Worm (Caenorhabditis elegans) whole organism, young adult: Measurements from ENCODE around the gene srlf-30.

ENCODE experiments used
- F23B12.7 ChIP-seq: sonication (generic microtip); optimal IDR thresholded peaks from 2 replicates; lab custom pipeline; 2017; ENCODE audit warnings: missing genetic modification characterization, mild to moderate bottlenecking, missing compliant biosample characterization, antibody characterized with exemption, moderate library complexity; ENCODE audit not compliant: insufficient read depth
- F37B4.10 ChIP-seq: fragments of 200-800 bp; sonication (Bioruptor generic); IDR thresholded peaks from 2 replicates; pipeline ENCODE4 v1.3.6; 2022; ENCODE audit warnings: missing genetic modification characterization, missing compliant biosample characterization
- F39B2.1 ChIP-seq: fragments of 200-800 bp; sonication (Bioruptor generic); IDR thresholded peaks from 2 replicates; pipeline ENCODE4 v1.3.6; 2022; ENCODE audit warnings: missing genetic modification reagents, missing genetic modification characterization, missing compliant biosample characterization
- F52B5.7 ChIP-seq: sonication (generic microtip); optimal IDR thresholded peaks from 2 replicates; lab custom pipeline; 2016; ENCODE audit warnings: mild to moderate bottlenecking, missing genetic modification characterization, missing compliant biosample characterization
- F57A8.1 ChIP-seq: fragments of 200-800 bp; sonication (Bioruptor generic); optimal IDR thresholded peaks from 2 replicates; lab custom pipeline; 2018; ENCODE audit warnings: mild to moderate bottlenecking, missing genetic modification characterization, moderate library complexity, missing compliant biosample characterization
- F57C9.4 ChIP-seq: sonication (generic microtip); optimal IDR thresholded peaks from 2 replicates; lab custom pipeline; 2017; ENCODE audit warnings: mild to moderate bottlenecking, missing genetic modification characterization, missing compliant biosample characterization
- T07F8.4 ChIP-seq: sonication (generic microtip); optimal IDR thresholded peaks from 2 replicates; lab custom pipeline; 2016; ENCODE audit warnings: mild to moderate bottlenecking, missing genetic modification characterization, moderate library complexity, missing compliant biosample characterization
- T26A5.8 ChIP-seq: sonication (generic microtip); optimal IDR thresholded peaks from 2 replicates; lab custom pipeline; 2016; ENCODE audit warnings: missing genetic modification characterization, missing compliant biosample characterization
- Y53G8AR.9 ChIP-seq: fragments of 200-800 bp; sonication (Bioruptor generic); conservative IDR thresholded peaks from 2 replicates; pipeline ENCODE4 v1.3.6; 2022; ENCODE audit warnings: missing genetic modification reagents, missing genetic modification characterization, missing compliant biosample characterization
- Y56A3A.18 ChIP-seq: fragments of 200-800 bp; sonication (Bioruptor generic); IDR thresholded peaks from 2 replicates; pipeline ENCODE4 v1.3.6; 2022; ENCODE audit warnings: missing genetic modification reagents, missing genetic modification characterization, missing compliant biosample characterization
- Y67H2A.10 ChIP-seq: fragments of 200-800 bp; sonication (Bioruptor generic); conservative IDR thresholded peaks from 2 replicates; pipeline ENCODE4 v1.3.6; 2022; ENCODE audit warnings: missing genetic modification reagents, missing genetic modification characterization, missing compliant biosample characterization
- Y95B8A.8 ChIP-seq: fragments of 200-800 bp; sonication (Bioruptor generic); IDR thresholded peaks from 2 replicates; pipeline ENCODE4 v1.3.6; 2022; ENCODE audit warnings: missing genetic modification reagents, missing genetic modification characterization, missing compliant biosample characterization
- atf-7 ChIP-seq: sonication (generic microtip); optimal IDR thresholded peaks from 2 replicates; lab custom pipeline; 2017; ENCODE audit warnings: mild to moderate bottlenecking, missing genetic modification characterization, missing compliant biosample characterization
- attf-3 ChIP-seq: fragments of 200-800 bp; sonication (Bioruptor generic); conservative IDR thresholded peaks from 2 replicates; pipeline ENCODE4 v1.3.6; 2022; ENCODE audit warnings: missing genetic modification reagents, missing genetic modification characterization, missing compliant biosample characterization
- attf-6 ChIP-seq: fragments of 200-800 bp; sonication (Bioruptor generic); IDR thresholded peaks from 2 replicates; pipeline ENCODE4 v1.3.6; 2022; ENCODE audit warnings: missing genetic modification reagents, missing genetic modification characterization, missing compliant biosample characterization
- ccch-3 ChIP-seq: fragments of 200-800 bp; sonication (Bioruptor generic); optimal IDR thresholded peaks from 2 replicates; lab custom pipeline; 2018; ENCODE audit warnings: mild to moderate bottlenecking, missing genetic modification characterization, missing compliant biosample characterization
- ceh-91 ChIP-seq: fragments of 200-800 bp; sonication (Bioruptor generic); IDR thresholded peaks from 2 replicates; pipeline ENCODE4 v1.3.6; 2022; ENCODE audit warnings: missing genetic modification reagents, missing genetic modification characterization, missing compliant biosample characterization
- chd-7 ChIP-seq: sonication (generic microtip); optimal IDR thresholded peaks from 2 replicates; lab custom pipeline; 2016; ENCODE audit warnings: mild to moderate bottlenecking, missing genetic modification characterization, moderate library complexity, missing compliant biosample characterization
- egl-44 ChIP-seq: fragments of 200-800 bp; sonication (Bioruptor generic); IDR thresholded peaks from 2 replicates; pipeline ENCODE4 v1.3.6; 2022; ENCODE audit warnings: missing genetic modification reagents, missing genetic modification characterization, missing compliant biosample characterization
- gei-17 ChIP-seq: fragments of 200-800 bp; sonication (Bioruptor generic); optimal IDR thresholded peaks from 2 replicates; lab custom pipeline; 2018; ENCODE audit warnings: mild to moderate bottlenecking, missing genetic modification characterization, missing compliant biosample characterization
- him-1 ChIP-seq: sonication (generic microtip); optimal IDR thresholded peaks from 2 replicates; lab custom pipeline; 2016; ENCODE audit warnings: missing genotype, missing genetic modification reagents, missing genetic modification characterization, missing compliant biosample characterization
- hmg-20 ChIP-seq: fragments of 200-800 bp; sonication (Bioruptor generic); IDR thresholded peaks from 2 replicates; pipeline ENCODE4 v1.3.6; 2022; ENCODE audit warnings: missing genetic modification reagents, missing genetic modification characterization, missing compliant biosample characterization
- let-607 ChIP-seq, 2 experiments: fragments of 200-800 bp in 1 of 2; sonication (Bioruptor generic) in 1 of 2; sonication (generic microtip) in 1 of 2; optimal IDR thresholded peaks; 2 replicates each; lab custom pipeline; 2016 to 2018; ENCODE audit warnings: mild to moderate bottlenecking in 2 of 2, missing compliant biosample characterization in 2 of 2, missing genetic modification characterization in 2 of 2, moderate library complexity in 2 of 2, missing genotype in 1 of 2
- lin-35 ChIP-seq, 3 experiments: fragments of 150-350 bp in 2 of 3; sonication (generic microtip) in 1 of 3; optimal IDR thresholded peaks; 2 replicates each; lab custom pipeline; 2014 to 2018; ENCODE audit warnings: missing biosample characterization in 3 of 3, missing genetic modification characterization in 3 of 3, missing genetic modification reagents in 3 of 3
- madf-8 ChIP-seq: fragments of 200-800 bp; sonication (Bioruptor generic); conservative IDR thresholded peaks from 2 replicates; pipeline ENCODE4 v1.3.6; 2022; ENCODE audit warnings: missing genetic modification reagents, missing genetic modification characterization, missing compliant biosample characterization
- mcd-1 ChIP-seq: fragments of 200-800 bp; sonication (Bioruptor generic); IDR thresholded peaks from 2 replicates; pipeline ENCODE4 v1.3.6; 2022; ENCODE audit warnings: missing genetic modification reagents, missing genetic modification characterization, missing compliant biosample characterization
- mel-28 ChIP-seq: sonication (generic microtip); optimal IDR thresholded peaks from 2 replicates; lab custom pipeline; 2016; ENCODE audit warnings: borderline replicate concordance, mild to moderate bottlenecking, missing genetic modification characterization, missing compliant biosample characterization
- mes-4 ChIP-seq: sonication (generic microtip); optimal IDR thresholded peaks from 2 replicates; lab custom pipeline; 2016; ENCODE audit warnings: missing genotype, missing genetic modification characterization, missing compliant biosample characterization
- nhr-80 ChIP-seq: sonication (generic microtip); optimal IDR thresholded peaks from 2 replicates; lab custom pipeline; 2016; ENCODE audit warnings: missing genetic modification characterization, missing compliant biosample characterization
- repo-1 ChIP-seq: sonication (generic microtip); optimal IDR thresholded peaks from 2 replicates; lab custom pipeline; 2017; ENCODE audit warnings: mild to moderate bottlenecking, missing genetic modification characterization, missing compliant biosample characterization
- tbx-9 ChIP-seq: sonication (generic microtip); optimal IDR thresholded peaks from 2 replicates; lab custom pipeline; 2016; ENCODE audit warnings: borderline replicate concordance, missing genetic modification characterization, inconsistent platforms, missing compliant biosample characterization
- unc-130 ChIP-seq: sonication (generic microtip); optimal IDR thresholded peaks from 2 replicates; lab custom pipeline; 2016; ENCODE audit warnings: missing genetic modification reagents, missing genetic modification characterization, missing compliant biosample characterization
- xnd-1 ChIP-seq: sonication (generic microtip); optimal IDR thresholded peaks from 2 replicates; lab custom pipeline; 2016; ENCODE audit warnings: missing genotype, missing genetic modification reagents, missing genetic modification characterization, missing compliant biosample characterization
- zim-3 ChIP-seq: sonication (generic microtip); optimal IDR thresholded peaks from 2 replicates; lab custom pipeline; 2017; ENCODE audit warnings: mild to moderate bottlenecking, missing genetic modification characterization, moderate library complexity, missing compliant biosample characterization
- ztf-22 ChIP-seq: fragments of 200-800 bp; sonication (Bioruptor generic); optimal IDR thresholded peaks from 2 replicates; lab custom pipeline; 2018; ENCODE audit warnings: mild to moderate bottlenecking, missing genetic modification characterization, moderate library complexity, missing compliant biosample characterization
- ztf-28 ChIP-seq: fragments of 200-800 bp; sonication (Bioruptor generic); IDR thresholded peaks from 2 replicates; pipeline ENCODE4 v1.3.6; 2022; ENCODE audit warnings: missing genetic modification reagents, missing genetic modification characterization, missing compliant biosample characterization
- ztf-3 ChIP-seq: fragments of 200-800 bp; sonication (Bioruptor generic); optimal IDR thresholded peaks from 2 replicates; lab custom pipeline; 2018; ENCODE audit warnings: mild to moderate bottlenecking, missing genetic modification characterization, missing compliant biosample characterization

srlf-30 gene

ce11 chrIV:10918877-10919560 lies 18.8 kb downstream of the srlf-30 start (continued):
- TF ChIP-seq let-607 (tag; optimal IDR thresholded peaks at IDR 0.05; lab: Kevin White, UChicago) (no peak), tbx-9 (tag; lab: Kevin White, UChicago) (no peak), F37B4.10 (GFP tag; lab: Robert Waterston, UW) (no peak), F23B12.7 (tag; lab: Kevin White, UChicago) (no peak), T07F8.4 (no peak), ztf-28 (GFP tag; lab: Robert Waterston, UW) (no peak), gei-17 (GFP tag; lab: Kevin White, UChicago) (peak; percentile 24), zim-3 (tag; lab: Kevin White, UChicago) (no peak), F52B5.7 (tag; lab: Kevin White, UChicago) (no peak), mcd-1 (GFP tag; lab: Robert Waterston, UW) (peak; percentile 81), Y56A3A.18 (GFP tag; lab: Robert Waterston, UW) (no peak), nhr-80 (tag; lab: Kevin White, UChicago) (peak; percentile 83), chd-7 (peak; percentile 58), F57C9.4 (tag; lab: Kevin White, UChicago) (no peak), ceh-91 (GFP tag; lab: Robert Waterston, UW) (peak; percentile 68), atf-7 (no peak), ztf-22 (GFP tag; lab: Kevin White, UChicago) (no peak), egl-44 (GFP tag; lab: Robert Waterston, UW) (no peak)

- TF ChIP-seq F57A8.1, result no peak
- TF ChIP-seq hmg-20 (GFP tag; lab: Robert Waterston, UW), result no peak
- no peak for TF ChIP-seq unc-130 (GFP tag; lab: Kevin White, UChicago)
- no peak for TF ChIP-seq attf-3 (GFP tag; lab: Robert Waterston, UW)
- TF ChIP-seq ztf-3 (GFP tag; lab: Kevin White, UChicago), result no peak
- TF ChIP-seq attf-6 (GFP tag; lab: Robert Waterston, UW), result no peak
- no peak for TF ChIP-seq madf-8 (GFP tag; lab: Robert Waterston, UW)
- no peak for TF ChIP-seq mes-4 (tag; lab: Kevin White, UChicago)
- no peak for TF ChIP-seq mel-28 (tag; lab: Kevin White, UChicago)
- no peak for TF ChIP-seq Y67H2A.10 (GFP tag; lab: Robert Waterston, UW)
- TF ChIP-seq Y95B8A.8 (GFP tag; lab: Robert Waterston, UW), result no peak
- no peak for TF ChIP-seq him-1 (tag; lab: Kevin White, UChicago)
- no peak for TF ChIP-seq lin-35 (GFP tag; optimal IDR thresholded peaks at IDR 0.05; lab: Kevin White, UChicago)
- TF ChIP-seq Y53G8AR.9, result no peak
- TF ChIP-seq F39B2.1 (GFP tag; lab: Robert Waterston, UW), result no peak
- TF ChIP-seq repo-1 (tag; lab: Kevin White, UChicago), result no peak
- TF ChIP-seq xnd-1 (tag; lab: Kevin White, UChicago), result no peak
- TF ChIP-seq T26A5.8 (tag; lab: Kevin White, UChicago), result no peak
- TF ChIP-seq ccch-3, result no peak
Measured at ce11 chrIV:10919770-10920169, 19.6 kb downstream of the srlf-30 start, which contains the start of gene rbr-2. Gene rbr-2, plus strand, starts transcription at chrIV:10920070.
